Worm (Caenorhabditis elegans) whole organism, L4/young adult: ENCODE data around the gene B0280.9.
A peak's percentile ranks its signal among the peaks of the same experiment; 100 is the strongest.

Source experiments
- W03F9.2 ChIP-seq: fragments of 150-350 bp; optimal IDR thresholded peaks from 2 replicates; lab custom pipeline; 2014; ENCODE audit warnings: missing biosample characterization, missing genetic modification characterization
- him-1 ChIP-seq: sonication (generic microtip); optimal IDR thresholded peaks from 2 replicates; lab custom pipeline; 2016; ENCODE audit warnings: missing genotype, missing genetic modification reagents, missing genetic modification characterization, missing compliant biosample characterization

- TF ChIP-seq him-1 (peak; percentile 26), W03F9.2 (tag; lab: Kevin White, UChicago) (peak; percentile 74)
These were observed 31.1 kb upstream of the B0280.9 start, which contains the start of gene ogt-1 for ce11 chrIII:7153747-7154238.
